Worm (Caenorhabditis elegans): ENCODE measurements around the gene rbm-17.

- no peak for TF ChIP-seq nhr-237 (tag; optimal IDR thresholded peaks at IDR 0.05)
- no peak for TF ChIP-seq elt-3 (tag; optimal IDR thresholded peaks at IDR 0.05)
- TF ChIP-seq ztf-11 (tag; optimal IDR thresholded peaks at IDR 0.05): no peak
- no peak for TF ChIP-seq lin-32 (GFP tag; optimal IDR thresholded peaks at IDR 0.05)
- TF ChIP-seq pha-4 (tag; optimal IDR thresholded peaks at IDR 0.05): no peak
- no peak for TF ChIP-seq lsy-2 (tag; optimal IDR thresholded peaks at IDR 0.05)
- no peak for TF ChIP-seq blmp-1 (tag; optimal IDR thresholded peaks at IDR 0.05)
Observed at ce11 chrIV:11668001-11668400, 29.9 kb downstream of the rbm-17 start, which contains the start of gene atg-4.2.

Measured in whole organism, mixed stage, embryonic.